Fruit fly (Drosophila melanogaster) whole organism, embryonic: Measurements from ENCODE around the gene Ciz1.

ENCODE experiments used
- Abd-B ChIP-seq: fragments of 200-800 bp; sonication (Bioruptor generic); optimal IDR thresholded peaks from 2 replicates; lab custom pipeline; 2018; ENCODE audit warnings: missing biosample characterization, mild to moderate bottlenecking, missing genetic modification characterization, moderate library complexity
- CG11085 ChIP-seq: fragments of 200-800 bp; sonication (Bioruptor generic); IDR thresholded peaks from 2 replicates; pipeline ENCODE4 v1.3.6; 2022; ENCODE audit warnings: missing biosample characterization, missing genetic modification characterization
- CG11560 ChIP-seq: fragments of 200-800 bp; sonication (Bioruptor generic); IDR thresholded peaks from 3 replicates; pipeline ENCODE4 v1.3.6; 2022; ENCODE audit warnings: missing biosample characterization, missing genetic modification characterization
- CG12299 ChIP-seq: fragments of 200-800 bp; sonication (Bioruptor generic); optimal IDR thresholded peaks from 2 replicates; lab custom pipeline; 2018; ENCODE audit warnings: missing biosample characterization, mild to moderate bottlenecking, missing genetic modification characterization
- CG30403 ChIP-seq: fragments of 200-800 bp; sonication (Bioruptor generic); optimal IDR thresholded peaks from 3 replicates; lab custom pipeline; 2016; ENCODE audit warnings: missing biosample characterization, missing genetic modification characterization
- CG31224 ChIP-seq: fragments of 200-800 bp; sonication (Bioruptor generic); IDR thresholded peaks from 2 replicates; pipeline ENCODE4 v1.3.6; 2022; ENCODE audit warnings: missing biosample characterization, missing genetic modification characterization
- CG4707 ChIP-seq: fragments of 200-800 bp; sonication (Bioruptor generic); optimal IDR thresholded peaks from 2 replicates; lab custom pipeline; 2018; ENCODE audit warnings: missing biosample characterization, mild to moderate bottlenecking, missing genetic modification characterization, moderate library complexity
- CG6272 ChIP-seq: fragments of 200-800 bp; sonication (Bioruptor generic); IDR thresholded peaks from 2 replicates; pipeline ENCODE4 v1.3.6; 2022; ENCODE audit warnings: missing biosample characterization, missing genetic modification characterization
- CG8388 ChIP-seq: fragments of 200-800 bp; sonication (Bioruptor generic); optimal IDR thresholded peaks from 2 replicates; lab custom pipeline; 2019; ENCODE audit warnings: missing biosample characterization, mild to moderate bottlenecking, missing genetic modification characterization, moderate library complexity
- CG8924 ChIP-seq: fragments of 200-800 bp; optimal IDR thresholded peaks from 3 replicates; lab custom pipeline; 2019; ENCODE audit warnings: missing biosample characterization, mild to moderate bottlenecking, missing genetic modification characterization, moderate library complexity
- CoRest ChIP-seq: fragments of 200-800 bp; sonication (Bioruptor generic); optimal IDR thresholded peaks from 3 replicates; lab custom pipeline; 2018; ENCODE audit warnings: missing biosample characterization, mild to moderate bottlenecking, missing genetic modification characterization, moderate library complexity
- Dad ChIP-seq: fragments of 200-800 bp; sonication (Bioruptor generic); optimal IDR thresholded peaks from 3 replicates; lab custom pipeline; 2016; ENCODE audit warnings: missing biosample characterization, missing genetic modification characterization
- Dip3 ChIP-seq: fragments of 200-800 bp; sonication (Bioruptor generic); optimal IDR thresholded peaks from 3 replicates; lab custom pipeline; 2016; ENCODE audit warnings: missing biosample characterization, missing genetic modification characterization
- Doc2 ChIP-seq: fragments of 200-800 bp; sonication (Bioruptor generic); IDR thresholded peaks from 2 replicates; pipeline ENCODE4 v1.3.6; 2022; ENCODE audit warnings: missing biosample characterization, missing genetic modification characterization
- E2f1 ChIP-seq: fragments of 200-800 bp; sonication (Bioruptor generic); IDR thresholded peaks from 2 replicates; pipeline ENCODE4 v1.3.6; 2022; ENCODE audit warnings: missing biosample characterization, missing genetic modification characterization
- E2f2 ChIP-seq: fragments of 200-800 bp; sonication (Bioruptor generic); IDR thresholded peaks from 2 replicates; pipeline ENCODE4 v1.3.6; 2022; ENCODE audit warnings: missing biosample characterization, missing genetic modification characterization
- Ets97D ChIP-seq: fragments of 200-800 bp; sonication (Bioruptor generic); optimal IDR thresholded peaks from 3 replicates; lab custom pipeline; 2016; ENCODE audit warnings: missing biosample characterization, missing genetic modification characterization
- Fer1 ChIP-seq: fragments of 200-800 bp; sonication (Bioruptor generic); optimal IDR thresholded peaks from 2 replicates; lab custom pipeline; 2017; ENCODE audit warnings: missing biosample characterization, mild to moderate bottlenecking, missing genetic modification characterization
- H15 ChIP-seq: fragments of 200-800 bp; sonication (Bioruptor generic); IDR thresholded peaks from 3 replicates; pipeline ENCODE4 v1.3.6; 2022; ENCODE audit warnings: missing biosample characterization, missing genetic modification characterization
- HHEX ChIP-seq: fragments of 200-800 bp; sonication (Bioruptor generic); optimal IDR thresholded peaks from 3 replicates; lab custom pipeline; 2017; ENCODE audit warnings: missing biosample characterization, mild to moderate bottlenecking, missing genetic modification characterization, missing genetic modification reagents
- HmgZ ChIP-seq: fragments of 200-800 bp; sonication (Bioruptor generic); optimal IDR thresholded peaks from 2 replicates; lab custom pipeline; 2018; ENCODE audit warnings: missing biosample characterization, mild to moderate bottlenecking, missing genetic modification characterization
- Hmr ChIP-seq: fragments of 200-800 bp; sonication (Bioruptor generic); optimal IDR thresholded peaks from 3 replicates; lab custom pipeline; 2017; ENCODE audit warnings: mild to moderate bottlenecking, missing biosample characterization, missing genetic modification reagents, missing genetic modification characterization
- Lpt ChIP-seq: fragments of >200 bp; optimal IDR thresholded peaks from 2 replicates; lab custom pipeline; 2018; ENCODE audit warnings: missing biosample characterization, missing genetic modification characterization
- MESR4 ChIP-seq: fragments of 200-800 bp; sonication (Bioruptor generic); optimal IDR thresholded peaks from 2 replicates; lab custom pipeline; 2018; ENCODE audit warnings: missing biosample characterization, mild to moderate bottlenecking, missing genetic modification characterization, moderate library complexity
- Med ChIP-seq: fragments of 200-800 bp; sonication (Bioruptor generic); peaks from one replicate; lab custom pipeline; 2016; ENCODE audit warnings: missing biosample characterization, missing genetic modification characterization, mild to moderate bottlenecking, inconsistent platforms, moderate library complexity
- Neu2 ChIP-seq: fragments of 200-800 bp; sonication (Bioruptor generic); optimal IDR thresholded peaks from 3 replicates; lab custom pipeline; 2016; ENCODE audit warnings: missing biosample characterization, missing genetic modification characterization, borderline replicate concordance
- Nf-YB ChIP-seq: fragments of 200-800 bp; sonication (Bioruptor generic); optimal IDR thresholded peaks from 3 replicates; lab custom pipeline; 2019; ENCODE audit warnings: missing biosample characterization, mild to moderate bottlenecking, missing genetic modification characterization, moderate library complexity
- Sin3A ChIP-seq: fragments of >200 bp; optimal IDR thresholded peaks from 2 replicates; lab custom pipeline; 2018
- TFAM ChIP-seq: fragments of 200-800 bp; sonication (Bioruptor generic); optimal IDR thresholded peaks from 2 replicates; lab custom pipeline; 2017; ENCODE audit warnings: missing biosample characterization, missing genetic modification characterization, inconsistent platforms
- YL-1 ChIP-seq: fragments of 200-800 bp; sonication (Bioruptor generic); optimal IDR thresholded peaks from 3 replicates; lab custom pipeline; 2017; ENCODE audit warnings: missing biosample characterization, mild to moderate bottlenecking, missing genetic modification characterization
- ab ChIP-seq: fragments of 200-800 bp; sonication (Bioruptor generic); optimal IDR thresholded peaks from 2 replicates; lab custom pipeline; 2016; ENCODE audit warnings: missing biosample characterization, missing genetic modification characterization
- caup ChIP-seq: fragments of 200-800 bp; sonication (Bioruptor generic); optimal IDR thresholded peaks from 3 replicates; lab custom pipeline; 2017; ENCODE audit warnings: missing biosample characterization, mild to moderate bottlenecking, missing genetic modification characterization, moderate library complexity; ENCODE audit not compliant: severe bottlenecking
- crc ChIP-seq: fragments of 200-800 bp; sonication (Bioruptor generic); optimal IDR thresholded peaks from 2 replicates; lab custom pipeline; 2016; ENCODE audit warnings: missing biosample characterization, missing genetic modification characterization
- dmrt11E ChIP-seq: fragments of 200-800 bp; sonication (Bioruptor generic); optimal IDR thresholded peaks from 3 replicates; lab custom pipeline; 2018; ENCODE audit warnings: missing biosample characterization, mild to moderate bottlenecking, missing genetic modification characterization, moderate library complexity
- eyg ChIP-seq: fragments of 200-800 bp; sonication (Bioruptor generic); optimal IDR thresholded peaks from 3 replicates; lab custom pipeline; 2016; ENCODE audit warnings: missing biosample characterization, missing genetic modification characterization
- fd96Cb ChIP-seq: fragments of 200-800 bp; sonication (Bioruptor generic); optimal IDR thresholded peaks from 2 replicates; lab custom pipeline; 2018; ENCODE audit warnings: missing biosample characterization, mild to moderate bottlenecking, missing genetic modification characterization, moderate library complexity
- mam ChIP-seq: fragments of 200-800 bp; sonication (Bioruptor generic); optimal IDR thresholded peaks from 3 replicates; lab custom pipeline; 2016; ENCODE audit warnings: missing biosample characterization, missing genetic modification characterization
- nmo ChIP-seq: fragments of 200-800 bp; sonication (Bioruptor generic); optimal IDR thresholded peaks from 2 replicates; lab custom pipeline; 2018; ENCODE audit warnings: missing biosample characterization, mild to moderate bottlenecking, missing genetic modification characterization, moderate library complexity
- onecut ChIP-seq: fragments of 200-800 bp; sonication (Bioruptor generic); IDR thresholded peaks from 2 replicates; pipeline ENCODE4 v1.3.6; 2022; ENCODE audit warnings: missing biosample characterization, missing genetic modification characterization
- org-1 ChIP-seq: fragments of 200-800 bp; sonication (Bioruptor generic); optimal IDR thresholded peaks from 2 replicates; lab custom pipeline; 2017; ENCODE audit warnings: missing biosample characterization, missing genetic modification characterization
- pan ChIP-seq, 4 experiments: fragments of >200 bp in 3 of 4; fragments of 200-800 bp in 1 of 4; sonication (Bioruptor generic) in 1 of 4; optimal IDR thresholded peaks in 3 of 4; IDR thresholded peaks in 1 of 4; 2 replicates each; pipeline versions ENCODE4 v1.3.6 to Lab custom; 2017 to 2022; ENCODE audit warnings: missing biosample characterization in 2 of 4, missing genetic modification characterization in 2 of 4, mixed read lengths in 1 of 4
- pita ChIP-seq: fragments of 200-800 bp; sonication (Bioruptor generic); optimal IDR thresholded peaks from 2 replicates; lab custom pipeline; 2017; ENCODE audit warnings: missing biosample characterization, mild to moderate bottlenecking, missing genetic modification characterization
- schlank ChIP-seq: fragments of 200-800 bp; sonication (Bioruptor generic); optimal IDR thresholded peaks from 2 replicates; lab custom pipeline; 2018; ENCODE audit warnings: missing biosample characterization, mild to moderate bottlenecking, missing genetic modification characterization
- seq ChIP-seq: fragments of 200-800 bp; sonication (Bioruptor generic); IDR thresholded peaks from 2 replicates; pipeline ENCODE4 v1.3.6; 2022; ENCODE audit warnings: missing biosample characterization, missing genetic modification characterization
- slbo ChIP-seq: fragments of 200-800 bp; sonication (Bioruptor generic); IDR thresholded peaks from 2 replicates; pipeline ENCODE4 v1.3.6; 2022; ENCODE audit warnings: missing biosample characterization, missing genetic modification characterization
- slp2 ChIP-seq: fragments of 200-800 bp; sonication (Bioruptor generic); optimal IDR thresholded peaks from 2 replicates; lab custom pipeline; 2016; ENCODE audit warnings: missing biosample characterization, missing genetic modification characterization
- toy ChIP-seq: fragments of 200-800 bp; sonication (Bioruptor generic); IDR thresholded peaks from 2 replicates; pipeline ENCODE4 v1.3.6; 2022; ENCODE audit warnings: missing biosample characterization, missing genetic modification characterization
- trem ChIP-seq: fragments of 200-800 bp; optimal IDR thresholded peaks from 3 replicates; lab custom pipeline; 2019; ENCODE audit warnings: missing biosample characterization, mild to moderate bottlenecking, missing genetic modification characterization, moderate library complexity
- usp ChIP-seq: fragments of >200 bp; optimal IDR thresholded peaks from 2 replicates; lab custom pipeline; 2017; ENCODE audit warnings: missing biosample characterization, missing genetic modification characterization
- wor ChIP-seq: fragments of 200-800 bp; sonication (Bioruptor generic); IDR thresholded peaks from 2 replicates; pipeline ENCODE4 v1.3.6; 2022; ENCODE audit warnings: missing biosample characterization, missing genetic modification characterization

Gene Ciz1

dm6 chr3L:9899046-9899659 is 34.7 kb downstream of the Ciz1 start, which contains the start of gene nudE (continued):
- TF ChIP-seq trem (tag; lab: Kevin White, UChicago) (peak; percentile 28), slp2 (GFP tag; lab: Kevin White, UChicago) (no peak), CoRest (peak; percentile 6), Dip3 (GFP tag; lab: Kevin White, UChicago) (peak; percentile 16), usp (no peak), CG4707 (GFP tag; lab: Kevin White, UChicago) (no peak), wor (GFP tag; lab: Robert Waterston, UW) (no peak), Hmr (GFP tag; lab: Kevin White, UChicago) (peak; percentile 21), Med (GFP tag; lab: Kevin White, UChicago) (peak; percentile 91), CG8388 (GFP tag; lab: Kevin White, UChicago) (peak; percentile 37), HHEX (GFP tag; lab: Kevin White, UChicago) (peak; percentile 38), E2f2 (GFP tag; lab: Robert Waterston, UW) (peak; percentile 56), Ets97D (peak; percentile 33), nmo (GFP tag; lab: Kevin White, UChicago) (peak; percentile 32), fd96Cb (tag; lab: Kevin White, UChicago) (no peak), caup (GFP tag; lab: Kevin White, UChicago) (peak; percentile 56), eyg (no peak), Fer1 (GFP tag; lab: Kevin White, UChicago) (peak; percentile 0), mam (GFP tag; lab: Kevin White, UChicago) (peak; percentile 50), crc (peak; percentile 21), org-1 (GFP tag; lab: Kevin White, UChicago) (no peak), CG8924 (tag; lab: Kevin White, UChicago) (peak; percentile 25), schlank (tag; lab: Kevin White, UChicago) (no peak), CG6272 (GFP tag; lab: Robert Waterston, UW) (peak; percentile 53), Abd-B (GFP tag; lab: Kevin White, UChicago) (peak; percentile 68), onecut (GFP tag; lab: Robert Waterston, UW) (no peak), slbo (GFP tag; lab: Robert Waterston, UW) (peak; percentile 49; the same call in 1 of the 2 replicates), pita (GFP tag; lab: Kevin White, UChicago) (no peak), TFAM (GFP tag; lab: Kevin White, UChicago) (no peak), seq (GFP tag; lab: Robert Waterston, UW) (no peak), Lpt (no peak), Sin3A (lab: Kevin White, UChicago) (peak; percentile 51), toy (no peak), Nf-YB (GFP tag; lab: Kevin White, UChicago) (no peak), Neu2 (GFP tag; lab: Kevin White, UChicago) (peak; percentile 17), CG12299 (peak; percentile 46), ab (peak; percentile 3), CG11560 (tag; lab: Robert Waterston, UW) (no peak), Doc2 (GFP tag; lab: Robert Waterston, UW) (no peak), CG11085 (GFP tag; lab: Robert Waterston, UW) (no peak), CG31224 (GFP tag; lab: Robert Waterston, UW) (no peak), dmrt11E (no peak), pan (optimal IDR thresholded peaks at IDR 0.05; lab: Kevin White, UChicago) (no peak), pan (GFP tag; optimal IDR thresholded peaks at IDR 0.05 in 1 of 2, IDR thresholded peaks at IDR 0.05 in 1 of 2) (peak in 1 of 2 experiments; percentile 26), H15 (no peak), MESR4 (GFP tag; lab: Kevin White, UChicago) (peak; percentile 84), Dad (GFP tag; lab: Kevin White, UChicago) (peak; percentile 32), CG30403 (GFP tag; lab: Kevin White, UChicago) (peak; percentile 40), YL-1 (peak; percentile 77), HmgZ (tag; lab: Kevin White, UChicago) (peak; percentile 10), E2f1 (0 out of 2 replicates have a peak, but pooled peaks have one; percentile 6)
